Worm (Caenorhabditis elegans) whole organism, L3 larva: ENCODE measurements around the gene mog-1.

Experiments used
- R02D3.7 ChIP-seq: fragments of 150-350 bp; optimal IDR thresholded peaks from 2 replicates; lab custom pipeline; 2014; ENCODE audit warnings: missing biosample characterization, missing genetic modification characterization
- ama-1 ChIP-seq: fragments of 150-350 bp; optimal IDR thresholded peaks from 2 replicates; lab custom pipeline; 2018
- ceh-16 ChIP-seq: sonication (generic microtip); optimal IDR thresholded peaks from 2 replicates; lab custom pipeline; 2017; ENCODE audit warnings: missing biosample characterization, missing genetic modification characterization
- ceh-28 ChIP-seq: fragments of 150-350 bp; optimal IDR thresholded peaks from 2 replicates; lab custom pipeline; 2014; ENCODE audit warnings: missing biosample characterization, missing genetic modification reagents, missing genetic modification characterization
- ceh-82 ChIP-seq: fragments of 150-350 bp; optimal IDR thresholded peaks from 2 replicates; lab custom pipeline; 2014; ENCODE audit warnings: missing biosample characterization, missing genetic modification characterization
- daf-12 ChIP-seq: fragments of 150-350 bp; optimal IDR thresholded peaks from 2 replicates; lab custom pipeline; 2014; ENCODE audit warnings: missing biosample characterization, missing genetic modification reagents, missing genetic modification characterization
- egl-27 ChIP-seq: sonication (generic microtip); optimal IDR thresholded peaks from 4 replicates; lab custom pipeline; 2017; ENCODE audit warnings: missing biosample characterization, missing genetic modification reagents, missing genetic modification characterization
- elt-2 ChIP-seq: sonication (generic microtip); optimal IDR thresholded peaks from 2 replicates; lab custom pipeline; 2016; ENCODE audit warnings: missing genetic modification reagents, mild to moderate bottlenecking, missing genetic modification characterization, missing compliant biosample characterization
- elt-3 ChIP-seq, 3 experiments: fragments of 150-350 bp in 1 of 3; sonication (generic microtip) in 2 of 3; optimal IDR thresholded peaks; 2 replicates in 2 of 3; 4 replicates in 1 of 3; lab custom pipeline; 2014 to 2017; ENCODE audit warnings: missing biosample characterization in 3 of 3, missing genetic modification characterization in 3 of 3
- fkh-10 ChIP-seq: sonication (generic microtip); optimal IDR thresholded peaks from 2 replicates; lab custom pipeline; 2017; ENCODE audit warnings: missing biosample characterization, missing genetic modification reagents, missing genetic modification characterization
- fos-1 ChIP-seq: fragments of 150-350 bp; optimal IDR thresholded peaks from 2 replicates; lab custom pipeline; 2014; ENCODE audit warnings: missing biosample characterization, missing genetic modification characterization
- jun-1 ChIP-seq: fragments of 150-350 bp; optimal IDR thresholded peaks from 2 replicates; lab custom pipeline; 2014; ENCODE audit warnings: missing biosample characterization, missing genetic modification reagents, missing genetic modification characterization
- lin-15B ChIP-seq: fragments of 150-350 bp; optimal IDR thresholded peaks from 2 replicates; lab custom pipeline; 2014; ENCODE audit warnings: missing biosample characterization, missing genetic modification characterization
- lin-39 ChIP-seq: fragments of 150-350 bp; optimal IDR thresholded peaks from 2 replicates; lab custom pipeline; 2018; ENCODE audit warnings: missing biosample characterization, missing genetic modification reagents, missing genetic modification characterization
- mml-1 ChIP-seq: fragments of 150-350 bp; sonication (generic microtip); optimal IDR thresholded peaks from 3 replicates; lab custom pipeline; 2014; ENCODE audit warnings: missing biosample characterization, missing genetic modification characterization
- nfya-1 ChIP-seq: sonication (generic microtip); optimal IDR thresholded peaks from 2 replicates; lab custom pipeline; 2017; ENCODE audit warnings: missing genetic modification characterization, mild to moderate bottlenecking, missing compliant biosample characterization, antibody characterized with exemption, moderate library complexity; ENCODE audit not compliant: insufficient read depth
- nhr-12 ChIP-seq: fragments of 150-350 bp; optimal IDR thresholded peaks from 2 replicates; lab custom pipeline; 2014; ENCODE audit warnings: missing biosample characterization, missing genetic modification characterization
- nhr-23 ChIP-seq: fragments of 150-350 bp; optimal IDR thresholded peaks from 2 replicates; lab custom pipeline; 2014; ENCODE audit warnings: missing biosample characterization, missing genetic modification reagents, missing genetic modification characterization
- nhr-28 ChIP-seq: fragments of 150-350 bp; optimal IDR thresholded peaks from 2 replicates; lab custom pipeline; 2014; ENCODE audit warnings: missing biosample characterization, missing genetic modification characterization
- nhr-43 ChIP-seq: sonication (generic microtip); optimal IDR thresholded peaks from 2 replicates; lab custom pipeline; 2016; ENCODE audit warnings: mild to moderate bottlenecking, missing genetic modification characterization, missing compliant biosample characterization; ENCODE audit not compliant: poor library complexity, severe bottlenecking
- nhr-67 ChIP-seq: fragments of 150-350 bp; optimal IDR thresholded peaks from 2 replicates; lab custom pipeline; 2014; ENCODE audit warnings: missing biosample characterization, missing genetic modification characterization
- nhr-76 ChIP-seq: fragments of 150-350 bp; sonication (generic microtip); optimal IDR thresholded peaks from 5 replicates; lab custom pipeline; 2014; ENCODE audit warnings: missing biosample characterization, missing genetic modification characterization
- nhr-77 ChIP-seq: fragments of 150-350 bp; optimal IDR thresholded peaks from 2 replicates; lab custom pipeline; 2014; ENCODE audit warnings: missing biosample characterization, missing genetic modification characterization
- pha-4 ChIP-seq: fragments of 150-350 bp; optimal IDR thresholded peaks from 2 replicates; lab custom pipeline; 2014; ENCODE audit warnings: missing biosample characterization, missing genetic modification reagents, missing genetic modification characterization
- pqm-1 ChIP-seq: fragments of 150-350 bp; optimal IDR thresholded peaks from 2 replicates; lab custom pipeline; 2017; ENCODE audit warnings: missing biosample characterization, missing genetic modification characterization, inconsistent platforms
- snpc-4 ChIP-seq: fragments of 150-350 bp; optimal IDR thresholded peaks from 2 replicates; lab custom pipeline; 2014; ENCODE audit warnings: missing biosample characterization, missing genetic modification characterization
- tbx-2 ChIP-seq: sonication (generic microtip); optimal IDR thresholded peaks from 2 replicates; lab custom pipeline; 2016; ENCODE audit warnings: mild to moderate bottlenecking, missing genetic modification characterization, missing compliant biosample characterization
- unc-39 ChIP-seq: sonication (generic microtip); optimal IDR thresholded peaks from 4 replicates; lab custom pipeline; 2017; ENCODE audit warnings: missing biosample characterization, missing genetic modification characterization
- unc-62 ChIP-seq: fragments of 150-350 bp; sonication (generic microtip); optimal IDR thresholded peaks from 4 replicates; lab custom pipeline; 2014; ENCODE audit warnings: missing biosample characterization, missing genetic modification reagents, missing genetic modification characterization
- ztf-4 ChIP-seq: fragments of 150-350 bp; optimal IDR thresholded peaks from 2 replicates; lab custom pipeline; 2014; ENCODE audit warnings: missing biosample characterization, missing genetic modification characterization

Gene mog-1

ce11 chrIII:9951864-9952263, 4.2 kb downstream of the mog-1 start, which contains the start of gene K03H1.11:
Gene K03H1.11 (minus strand): TSS chrIII:9951964.
- TF ChIP-seq ceh-28 (no peak), nhr-23 (tag; lab: Kevin White, UChicago) (peak; percentile 13)

- TF ChIP-seq nhr-67 (tag; lab: Kevin White, UChicago) (no peak), nfya-1 (tag; lab: Kevin White, UChicago) (peak; percentile 4), pha-4 (tag; lab: Kevin White, UChicago) (peak; percentile 6), ceh-16 (tag; lab: Kevin White, UChicago) (no peak), ceh-28 (peak; percentile 42)
Measured at ce11 chrIII:9950244-9950643, 5.8 kb downstream of the mog-1 start, which contains the start of gene K03H1.13. Gene K03H1.13 (minus strand): TSS chrIII:9950344.

- TF ChIP-seq snpc-4: no peak
- no peak for TF ChIP-seq nhr-77 (tag; lab: Kevin White, UChicago)
- TF ChIP-seq ztf-4 (tag; lab: Kevin White, UChicago): no peak
- no peak for TF ChIP-seq ceh-82 (tag; lab: Kevin White, UChicago)
- TF ChIP-seq fkh-10 (GFP tag; lab: Kevin White, UChicago): no peak
- peak; percentile 73 for TF ChIP-seq lin-15B (tag; lab: Kevin White, UChicago)
- no peak for TF ChIP-seq unc-62 (GFP tag; lab: Kevin White, UChicago)
- TF ChIP-seq nhr-76: no peak
Measured at ce11 chrIII:9946806-9947419, 9.1 kb downstream of the mog-1 start, which contains the start of gene K03H1.7. Gene K03H1.7 (plus strand): TSS chrIII:9947405.

- TF ChIP-seq elt-2 (no peak), nhr-28 (tag; lab: Kevin White, UChicago) (no peak), ztf-4 (tag; lab: Kevin White, UChicago) (no peak), tbx-2 (tag; lab: Kevin White, UChicago) (no peak), fkh-10 (GFP tag; lab: Kevin White, UChicago) (no peak), nhr-76 (no peak)
Measured at ce11 chrIII:9944723-9945122, 11.3 kb downstream of the mog-1 start, which contains the start of gene gln-2. Gene gln-2 (minus strand): TSS chrIII:9944823.

ce11 chrIII:9941020-9941674, 14.9 kb downstream of the mog-1 start, which contains the start of the genes K03H1.9 and K03H1.12:
Gene K03H1.9 (minus strand): TSS chrIII:9941490.
Gene K03H1.12 (plus strand): TSS chrIII:9941624.
- TF ChIP-seq ama-1 (lab: Kevin White, UChicago) (no peak), egl-27 (no peak), pha-4 (tag; lab: Kevin White, UChicago) (no peak), elt-3 (tag; optimal IDR thresholded peaks at IDR 0.05; lab: Kevin White, UChicago) (no peak), daf-12 (tag; lab: Kevin White, UChicago) (no peak), nhr-43 (no peak), R02D3.7 (no peak), ceh-16 (tag; lab: Kevin White, UChicago) (no peak), mml-1 (tag; lab: Kevin White, UChicago) (no peak), nhr-12 (tag; lab: Kevin White, UChicago) (no peak), nhr-77 (tag; lab: Kevin White, UChicago) (no peak), ztf-4 (tag; lab: Kevin White, UChicago) (no peak)

ce11 chrIII:9932091-9932490, 23.9 kb downstream of the mog-1 start, which contains the start of gene dec-7:
Gene dec-7 (plus strand): TSS chrIII:9932398.
- TF ChIP-seq elt-2 (peak; percentile 45), nfya-1 (tag; lab: Kevin White, UChicago) (no peak), pha-4 (tag; lab: Kevin White, UChicago) (peak; percentile 2), ceh-28 (no peak), lin-39 (tag; lab: Kevin White, UChicago) (no peak), pqm-1 (no peak)

ce11 chrIII:9930406-9930805, 25.6 kb downstream of the mog-1 start:
- TF ChIP-seq ceh-28 (no peak), lin-39 (tag; lab: Kevin White, UChicago) (no peak), unc-39 (no peak), nfya-1 (tag; lab: Kevin White, UChicago) (peak; percentile 53), pqm-1 (peak; percentile 92), fkh-10 (GFP tag; lab: Kevin White, UChicago) (no peak), fos-1 (no peak), elt-2 (peak; percentile 98), jun-1 (tag; lab: Kevin White, UChicago) (peak; percentile 40), ama-1 (lab: Kevin White, UChicago) (no peak), daf-12 (tag; lab: Kevin White, UChicago) (no peak), pha-4 (tag; lab: Kevin White, UChicago) (peak; percentile 47)
